Worm (Caenorhabditis elegans) whole organism, L2 larva: ENCODE measurements around the gene tbx-31.

Source experiments
- C34F6.9 ChIP-seq: fragments of 150-350 bp; optimal IDR thresholded peaks from 2 replicates; lab custom pipeline; 2014; ENCODE audit warnings: missing biosample characterization, missing genetic modification characterization
- F13H6.1 ChIP-seq: sonication (generic microtip); optimal IDR thresholded peaks from 2 replicates; lab custom pipeline; 2016; ENCODE audit warnings: missing genetic modification characterization, missing compliant biosample characterization
- R02D3.7 ChIP-seq: fragments of 150-350 bp; optimal IDR thresholded peaks from 2 replicates; lab custom pipeline; 2014; ENCODE audit warnings: missing biosample characterization, missing genetic modification characterization
- Y55F3AM.14 ChIP-seq: fragments of 200-800 bp; sonication (Bioruptor generic); optimal IDR thresholded peaks from 2 replicates; lab custom pipeline; 2018; ENCODE audit warnings: mild to moderate bottlenecking, missing genetic modification characterization, missing compliant biosample characterization
- ZK546.5 ChIP-seq: sonication (generic microtip); optimal IDR thresholded peaks from 2 replicates; lab custom pipeline; 2017; ENCODE audit warnings: missing biosample characterization, missing genetic modification characterization
- alr-1 ChIP-seq: fragments of 150-350 bp; optimal IDR thresholded peaks from 2 replicates; lab custom pipeline; 2014; ENCODE audit warnings: missing biosample characterization, missing genetic modification characterization
- aly-2 ChIP-seq: fragments of 150-350 bp; optimal IDR thresholded peaks from 2 replicates; lab custom pipeline; 2014; ENCODE audit warnings: missing biosample characterization, missing genetic modification characterization
- ama-1 ChIP-seq: fragments of 150-350 bp; optimal IDR thresholded peaks from 2 replicates; lab custom pipeline; 2018; ENCODE audit warnings: inconsistent platforms
- blmp-1 ChIP-seq: sonication (generic microtip); optimal IDR thresholded peaks from 2 replicates; lab custom pipeline; 2017; ENCODE audit warnings: missing genetic modification characterization, mild to moderate bottlenecking, missing compliant biosample characterization, antibody characterized with exemption, moderate library complexity; ENCODE audit not compliant: insufficient read depth
- ceh-16 ChIP-seq: fragments of 150-350 bp; optimal IDR thresholded peaks from 2 replicates; lab custom pipeline; 2014; ENCODE audit warnings: missing biosample characterization, missing genetic modification characterization
- ceh-82 ChIP-seq: fragments of 150-350 bp; optimal IDR thresholded peaks from 2 replicates; lab custom pipeline; 2014; ENCODE audit warnings: missing biosample characterization, missing genetic modification characterization
- dmd-4 ChIP-seq: sonication (generic microtip); optimal IDR thresholded peaks from 2 replicates; lab custom pipeline; 2017; ENCODE audit warnings: missing biosample characterization, missing genetic modification characterization
- egl-27 ChIP-seq: sonication (generic microtip); optimal IDR thresholded peaks from 3 replicates; lab custom pipeline; 2017; ENCODE audit warnings: missing biosample characterization, missing genetic modification reagents, missing genetic modification characterization
- elt-1 ChIP-seq: fragments of 150-350 bp; optimal IDR thresholded peaks from 2 replicates; lab custom pipeline; 2014; ENCODE audit warnings: missing biosample characterization, missing genetic modification characterization
- fos-1 ChIP-seq: fragments of 150-350 bp; optimal IDR thresholded peaks from 2 replicates; lab custom pipeline; 2014; ENCODE audit warnings: missing biosample characterization, missing genetic modification characterization
- lin-11 ChIP-seq: fragments of 150-350 bp; sonication (generic microtip); optimal IDR thresholded peaks from 2 replicates; lab custom pipeline; 2014; ENCODE audit warnings: missing biosample characterization, missing genetic modification characterization, inconsistent platforms, mixed read lengths
- lin-13 ChIP-seq: fragments of 150-350 bp; optimal IDR thresholded peaks from 2 replicates; lab custom pipeline; 2014; ENCODE audit warnings: missing biosample characterization, missing genetic modification reagents, missing genetic modification characterization
- lsy-2 ChIP-seq, 2 experiments: fragments of 150-350 bp in 1 of 2; sonication (generic microtip) in 1 of 2; optimal IDR thresholded peaks; 2 replicates each; lab custom pipeline; 2014 to 2017; ENCODE audit warnings: missing biosample characterization in 2 of 2, missing genetic modification characterization in 2 of 2
- nhr-10 ChIP-seq: sonication (generic microtip); optimal IDR thresholded peaks from 2 replicates; lab custom pipeline; 2017; ENCODE audit warnings: missing biosample characterization, missing genetic modification characterization
- nhr-11 ChIP-seq: fragments of 150-350 bp; optimal IDR thresholded peaks from 2 replicates; lab custom pipeline; 2014; ENCODE audit warnings: missing biosample characterization, missing genetic modification characterization
- nhr-12 ChIP-seq: fragments of 150-350 bp; optimal IDR thresholded peaks from 2 replicates; lab custom pipeline; 2014; ENCODE audit warnings: missing biosample characterization, missing genetic modification characterization
- nhr-21 ChIP-seq: fragments of 150-350 bp; optimal IDR thresholded peaks from 2 replicates; lab custom pipeline; 2014; ENCODE audit warnings: missing biosample characterization, missing genetic modification characterization
- nhr-23 ChIP-seq: fragments of 150-350 bp; optimal IDR thresholded peaks from 2 replicates; lab custom pipeline; 2014; ENCODE audit warnings: missing biosample characterization, missing genetic modification reagents, missing genetic modification characterization
- nhr-6 ChIP-seq: fragments of 150-350 bp; optimal IDR thresholded peaks from 2 replicates; lab custom pipeline; 2014; ENCODE audit warnings: missing biosample characterization, missing genetic modification characterization
- peb-1 ChIP-seq: fragments of 150-350 bp; optimal IDR thresholded peaks from 2 replicates; lab custom pipeline; 2014; ENCODE audit warnings: missing biosample characterization, missing genetic modification characterization
- sma-3 ChIP-seq: sonication (generic microtip); optimal IDR thresholded peaks from 2 replicates; lab custom pipeline; 2016; ENCODE audit warnings: missing genetic modification reagents, missing genetic modification characterization, missing compliant biosample characterization
- sma-9 ChIP-seq, 2 experiments: fragments of 150-350 bp in 1 of 2; sonication (generic microtip) in 1 of 2; optimal IDR thresholded peaks; 2 replicates each; lab custom pipeline; 2014 to 2016; ENCODE audit warnings: missing genetic modification characterization in 2 of 2, mild to moderate bottlenecking in 1 of 2, missing biosample characterization in 1 of 2, missing compliant biosample characterization in 1 of 2, missing genetic modification reagents in 1 of 2, moderate library complexity in 1 of 2
- snpc-4 ChIP-seq: fragments of 150-350 bp; optimal IDR thresholded peaks from 2 replicates; lab custom pipeline; 2014; ENCODE audit warnings: missing biosample characterization, missing genetic modification characterization
- unc-39 ChIP-seq: fragments of 150-350 bp; optimal IDR thresholded peaks from 2 replicates; lab custom pipeline; 2014; ENCODE audit warnings: missing biosample characterization, missing genetic modification characterization
- unc-62 ChIP-seq: fragments of 150-350 bp; optimal IDR thresholded peaks from 2 replicates; lab custom pipeline; 2014; ENCODE audit warnings: missing biosample characterization, missing genetic modification reagents, missing genetic modification characterization
- zag-1 ChIP-seq: fragments of 150-350 bp; optimal IDR thresholded peaks from 2 replicates; lab custom pipeline; 2014; ENCODE audit warnings: missing biosample characterization, missing genetic modification characterization
- ztf-1 ChIP-seq: fragments of 200-800 bp; sonication (Bioruptor generic); conservative IDR thresholded peaks from 2 replicates; pipeline ENCODE4 v1.3.6; 2022; ENCODE audit warnings: missing genetic modification characterization, missing compliant biosample characterization
- ztf-11 ChIP-seq: sonication (generic microtip); optimal IDR thresholded peaks from 2 replicates; lab custom pipeline; 2017; ENCODE audit warnings: missing biosample characterization, missing genetic modification characterization

The tbx-31 gene

DNA sequence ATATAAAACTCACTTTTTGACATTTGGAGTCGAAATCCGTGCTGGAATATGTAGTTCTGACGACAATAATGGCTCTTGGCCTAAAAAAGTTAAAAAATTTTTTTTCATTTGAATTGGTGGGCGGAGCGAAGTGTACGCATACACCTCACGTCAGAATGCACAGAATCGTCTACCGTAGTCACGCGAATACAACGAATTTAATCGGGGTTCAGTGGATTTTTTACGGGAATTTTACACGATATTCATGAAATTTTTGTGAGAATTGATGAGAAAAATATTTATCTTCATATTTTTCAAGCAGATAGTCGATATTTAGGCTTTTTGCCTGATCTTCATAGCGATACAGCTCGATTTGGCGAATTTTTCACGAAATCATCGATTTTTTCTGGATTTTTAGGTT lies 5.2 kb downstream of the tbx-31 start, which contains the start of gene R09H3.3:
TSS of gene R09H3.3 (minus strand) at position 101 of the 400 bp plus-strand sequence.
- TF ChIP-seq elt-1 (tag; lab: Kevin White, UChicago) (no peak), C34F6.9 (tag; lab: Kevin White, UChicago) (no peak), Y55F3AM.14 (GFP tag; lab: Kevin White, UChicago) (no peak), ztf-11 (tag; lab: Kevin White, UChicago) (no peak), sma-9 (GFP tag; optimal IDR thresholded peaks at IDR 0.05; lab: Kevin White, UChicago) (no peak), sma-9 (tag; optimal IDR thresholded peaks at IDR 0.05; lab: Kevin White, UChicago) (no peak), lsy-2 (tag; optimal IDR thresholded peaks at IDR 0.05; lab: Kevin White, UChicago) (no peak), ama-1 (lab: Kevin White, UChicago) (no peak), peb-1 (tag; lab: Kevin White, UChicago) (no peak), nhr-11 (no peak), nhr-6 (tag; lab: Kevin White, UChicago) (no peak), nhr-10 (tag; lab: Kevin White, UChicago) (no peak)

DNA sequence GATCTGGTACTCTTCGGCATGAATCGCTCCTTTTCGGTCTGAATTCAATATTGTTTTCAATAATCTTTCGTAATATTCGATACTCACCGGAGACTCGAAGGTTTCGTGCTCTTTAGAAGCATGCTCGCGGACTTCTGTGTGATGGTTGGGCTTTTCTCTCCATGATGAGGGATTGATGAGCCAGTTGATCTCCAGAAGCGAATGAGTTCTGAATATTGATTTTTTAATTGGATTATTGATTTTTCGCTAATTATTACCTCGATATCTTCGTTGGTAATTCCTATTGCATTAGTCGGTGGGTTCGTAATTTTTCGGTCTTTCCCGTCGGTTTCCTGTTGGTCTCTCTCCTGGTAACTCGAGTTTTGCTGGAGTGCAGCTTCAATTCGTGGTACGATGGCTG lies 6.9 kb downstream of the tbx-31 start:
- no peak for TF ChIP-seq Y55F3AM.14 (GFP tag; lab: Kevin White, UChicago)

DNA sequence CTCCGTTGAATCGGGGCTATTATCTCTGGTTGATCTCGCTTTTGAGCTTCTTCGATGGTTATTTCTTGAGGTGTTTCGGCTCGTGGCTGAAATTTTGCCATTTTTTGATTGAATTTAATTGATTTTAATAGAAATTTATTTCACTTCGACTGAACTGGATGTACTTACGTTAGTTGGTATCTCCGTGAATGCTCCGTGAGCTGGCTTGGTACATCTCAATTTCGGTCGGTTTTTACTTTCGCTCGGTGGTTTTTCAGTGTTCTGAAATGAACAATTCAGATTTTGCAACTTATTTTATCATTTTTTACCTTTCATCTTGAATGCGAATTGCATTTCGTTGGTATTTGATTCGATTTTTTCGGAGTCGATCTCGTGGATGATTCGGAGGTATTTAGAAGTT lies 9.0 kb downstream of the tbx-31 start, which contains the start of gene R09H3.2:
TSS of gene R09H3.2 (minus strand) at position 101 of the 400 bp plus-strand sequence.
- TF ChIP-seq R02D3.7 (no peak), blmp-1 (tag; lab: Kevin White, UChicago) (no peak), lsy-2 (tag; optimal IDR thresholded peaks at IDR 0.05; lab: Kevin White, UChicago) (no peak), nhr-6 (tag; lab: Kevin White, UChicago) (no peak), unc-62 (GFP tag; lab: Kevin White, UChicago) (no peak), ceh-16 (no peak), ama-1 (lab: Kevin White, UChicago) (no peak), nhr-23 (tag; lab: Kevin White, UChicago) (no peak), nhr-11 (no peak), snpc-4 (no peak), aly-2 (no peak), lin-11 (tag; lab: Kevin White, UChicago) (no peak)

DNA sequence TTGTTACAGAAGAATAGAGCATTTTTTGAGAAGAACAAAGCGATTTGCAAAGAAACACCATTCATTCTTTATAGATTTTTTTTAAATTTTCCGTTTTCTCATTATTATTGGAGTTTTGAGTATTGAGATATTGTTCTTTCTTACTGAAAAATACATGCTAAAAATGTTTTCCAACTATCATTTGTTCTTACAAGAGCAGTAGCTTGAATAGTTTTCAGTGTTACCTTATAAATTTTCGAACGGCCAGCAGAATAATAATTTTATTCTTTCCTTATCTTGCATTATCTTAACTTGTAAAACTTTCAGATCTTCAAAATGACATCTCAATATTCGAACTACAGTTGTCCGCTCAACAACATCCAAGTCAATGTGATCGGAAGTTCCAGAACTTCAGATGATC lies 18.7 kb downstream of the tbx-31 start, which contains the start of gene tbx-32:
TSS of gene tbx-32 (plus strand) at position 301 of the 400 bp plus-strand sequence.
- TF ChIP-seq ztf-11 (tag; lab: Kevin White, UChicago) (no peak), nhr-21 (tag; lab: Kevin White, UChicago) (no peak), alr-1 (tag; lab: Kevin White, UChicago) (no peak), ztf-1 (GFP tag; lab: Robert Waterston, UW) (no peak), dmd-4 (tag; lab: Kevin White, UChicago) (no peak), zag-1 (tag; lab: Kevin White, UChicago) (no peak), fos-1 (tag; lab: Kevin White, UChicago) (no peak), blmp-1 (tag; lab: Kevin White, UChicago) (no peak), ZK546.5 (tag; lab: Kevin White, UChicago) (no peak), sma-9 (GFP tag; optimal IDR thresholded peaks at IDR 0.05; lab: Kevin White, UChicago) (no peak), sma-9 (tag; optimal IDR thresholded peaks at IDR 0.05; lab: Kevin White, UChicago) (no peak), peb-1 (tag; lab: Kevin White, UChicago) (no peak), egl-27 (tag; lab: Kevin White, UChicago) (no peak), ceh-82 (tag; lab: Kevin White, UChicago) (no peak), snpc-4 (no peak), lin-11 (tag; lab: Kevin White, UChicago) (no peak), unc-39 (no peak), nhr-6 (tag; lab: Kevin White, UChicago) (no peak), ceh-16 (no peak), lin-13 (GFP tag; lab: Kevin White, UChicago) (no peak), lsy-2 (tag; optimal IDR thresholded peaks at IDR 0.05; lab: Kevin White, UChicago) (no peak)

DNA sequence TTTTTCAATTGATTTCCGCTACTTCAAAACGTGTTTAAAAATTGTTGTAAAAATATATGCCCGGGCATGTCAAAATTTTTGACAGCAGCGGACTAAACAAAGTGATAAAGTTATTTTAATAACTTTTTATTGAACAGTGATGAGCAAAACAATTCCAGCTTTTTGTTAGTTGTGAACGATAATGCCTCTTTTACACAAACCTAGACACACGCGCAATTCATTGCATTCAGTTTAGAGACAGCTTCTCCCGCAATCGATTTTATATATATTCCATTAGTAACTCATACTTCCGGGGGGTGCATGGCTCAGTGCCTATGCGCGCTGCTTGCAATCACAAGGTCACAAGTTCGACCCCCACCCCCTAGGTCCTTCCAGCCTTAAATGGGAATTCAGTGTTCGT lies 19.8 kb downstream of the tbx-31 start, which contains the start of gene ZK380.6:
TSS of gene ZK380.6 (plus strand) at position 301 of the 400 bp plus-strand sequence.
- TF ChIP-seq sma-3 (GFP tag; lab: Kevin White, UChicago) (no peak), F13H6.1 (tag; lab: Kevin White, UChicago) (no peak), nhr-11 (no peak), alr-1 (tag; lab: Kevin White, UChicago) (no peak), lin-11 (tag; lab: Kevin White, UChicago) (no peak), nhr-12 (tag; lab: Kevin White, UChicago) (no peak), ztf-1 (GFP tag; lab: Robert Waterston, UW) (no peak), aly-2 (no peak), R02D3.7 (no peak), Y55F3AM.14 (GFP tag; lab: Kevin White, UChicago) (no peak), ceh-82 (tag; lab: Kevin White, UChicago) (no peak), lsy-2 (tag; optimal IDR thresholded peaks at IDR 0.05; lab: Kevin White, UChicago) (no peak)
- TF ChIP-seq, all 48 proteins: peak for 0
